Worm (Caenorhabditis elegans) whole organism, mixed stage, embryonic: ENCODE measurements around the gene ZC250.5.

Experiments used
- blmp-1 ChIP-seq: fragments of 150-350 bp; optimal IDR thresholded peaks from 2 replicates; lab custom pipeline; 2014; ENCODE audit warnings: missing biosample characterization, missing genetic modification characterization
- elt-1 ChIP-seq: sonication (generic microtip); optimal IDR thresholded peaks from 2 replicates; lab custom pipeline; 2017; ENCODE audit warnings: missing genetic modification characterization, mild to moderate bottlenecking, missing compliant biosample characterization, antibody characterized with exemption, moderate library complexity, borderline replicate concordance; ENCODE audit not compliant: insufficient read depth
- mab-5 ChIP-seq: fragments of 150-350 bp; optimal IDR thresholded peaks from 2 replicates; lab custom pipeline; 2014; ENCODE audit warnings: missing biosample characterization, missing genetic modification characterization
- nhr-237 ChIP-seq: fragments of 150-350 bp; optimal IDR thresholded peaks from 2 replicates; lab custom pipeline; 2014; ENCODE audit warnings: missing biosample characterization, missing genetic modification characterization
- tbx-8 ChIP-seq: fragments of 200-800 bp; sonication (Bioruptor generic); optimal IDR thresholded peaks from 2 replicates; lab custom pipeline; 2018; ENCODE audit warnings: mild to moderate bottlenecking, missing genetic modification characterization, moderate library complexity, missing compliant biosample characterization
- unc-39 ChIP-seq: fragments of 150-350 bp; optimal IDR thresholded peaks from 2 replicates; lab custom pipeline; 2014; ENCODE audit warnings: missing biosample characterization, missing genetic modification characterization
- unc-62 ChIP-seq: fragments of 150-350 bp; optimal IDR thresholded peaks from 2 replicates; lab custom pipeline; 2014; ENCODE audit warnings: missing biosample characterization, missing genetic modification reagents, missing genetic modification characterization
- ztf-11 ChIP-seq: fragments of 150-350 bp; optimal IDR thresholded peaks from 2 replicates; lab custom pipeline; 2014; ENCODE audit warnings: missing biosample characterization, missing genetic modification characterization

ce11 chrV:5819903-5820302 lies 14.3 kb downstream of the ZC250.5 start:
- TF ChIP-seq nhr-237 (no peak), elt-1 (tag; lab: Kevin White, UChicago) (no peak), unc-39 (no peak), mab-5 (no peak), blmp-1 (tag; lab: Kevin White, UChicago) (no peak), unc-62 (GFP tag; lab: Kevin White, UChicago) (no peak), tbx-8 (GFP tag; lab: Kevin White, UChicago) (no peak), ztf-11 (tag; lab: Kevin White, UChicago) (no peak)
